Worm (Caenorhabditis elegans): ENCODE results near the gene pola-1.

- TF ChIP-seq lin-13 (GFP tag; optimal IDR thresholded peaks at IDR 0.05) (no peak), lin-39 (tag; optimal IDR thresholded peaks at IDR 0.05) (no peak), snpc-4 (tag; optimal IDR thresholded peaks at IDR 0.05) (no peak), dve-1 (tag; optimal IDR thresholded peaks at IDR 0.05; ENCODE audit: insufficient read depth) (no peak), nhr-237 (tag; optimal IDR thresholded peaks at IDR 0.05) (no peak)
Observed at ce11 chrIII:11115956-11116355, 26.3 kb upstream of the pola-1 start.

Data from whole organism, L4 larva.